Worm (Caenorhabditis elegans) whole organism, L1 larva: ENCODE data around the gene C23G10.1.

Experiments used
- ceh-82 ChIP-seq, 3 experiments: fragments of 150-350 bp in 1 of 3; sonication (generic microtip) in 2 of 3; optimal IDR thresholded peaks; 2 replicates each; lab custom pipeline; 2014 to 2017; ENCODE audit warnings: missing biosample characterization in 3 of 3, missing genetic modification characterization in 3 of 3
- dpl-1 ChIP-seq, 3 experiments: fragments of 150-350 bp in 2 of 3; sonication (generic microtip) in 1 of 3; optimal IDR thresholded peaks; 2 replicates each; lab custom pipeline; 2014 to 2017; ENCODE audit warnings: missing biosample characterization in 3 of 3, missing genetic modification characterization in 3 of 3, missing genetic modification reagents in 3 of 3
- elt-3 ChIP-seq, 6 experiments: fragments of 150-350 bp in 1 of 6; sonication (generic microtip); optimal IDR thresholded peaks; 2 replicates each; lab custom pipeline; 2017 to 2018; ENCODE audit warnings: missing biosample characterization in 6 of 6, missing genetic modification characterization in 6 of 6, inconsistent platforms in 1 of 6
- fkh-10 ChIP-seq: sonication (generic microtip); optimal IDR thresholded peaks from 2 replicates; lab custom pipeline; 2017; ENCODE audit warnings: missing biosample characterization, missing genetic modification reagents, missing genetic modification characterization
- fos-1 ChIP-seq: fragments of 150-350 bp; optimal IDR thresholded peaks from 2 replicates; lab custom pipeline; 2014; ENCODE audit warnings: missing biosample characterization, missing genetic modification characterization
- hlh-17 ChIP-seq: fragments of 200-800 bp; sonication (Bioruptor generic); optimal IDR thresholded peaks from 2 replicates; lab custom pipeline; 2018; ENCODE audit warnings: missing genetic modification characterization, mild to moderate bottlenecking, missing compliant biosample characterization, moderate library complexity, borderline replicate concordance
- nhr-20 ChIP-seq: sonication (generic microtip); optimal IDR thresholded peaks from 2 replicates; lab custom pipeline; 2016; ENCODE audit warnings: mild to moderate bottlenecking, missing genetic modification characterization, missing compliant biosample characterization
- nhr-237 ChIP-seq: fragments of 150-350 bp; optimal IDR thresholded peaks from 2 replicates; lab custom pipeline; 2014; ENCODE audit warnings: missing biosample characterization, missing genetic modification characterization
- nhr-76 ChIP-seq: sonication (generic microtip); optimal IDR thresholded peaks from 2 replicates; lab custom pipeline; 2017; ENCODE audit warnings: missing biosample characterization, missing genetic modification characterization
- nhr-90 ChIP-seq: sonication (generic microtip); optimal IDR thresholded peaks from 2 replicates; lab custom pipeline; 2016; ENCODE audit warnings: mild to moderate bottlenecking, missing genetic modification characterization, missing compliant biosample characterization; ENCODE audit not compliant: poor library complexity
- skn-1 ChIP-seq: fragments of 150-350 bp; optimal IDR thresholded peaks from 2 replicates; lab custom pipeline; 2014; ENCODE audit warnings: missing biosample characterization, missing genetic modification characterization

DNA sequence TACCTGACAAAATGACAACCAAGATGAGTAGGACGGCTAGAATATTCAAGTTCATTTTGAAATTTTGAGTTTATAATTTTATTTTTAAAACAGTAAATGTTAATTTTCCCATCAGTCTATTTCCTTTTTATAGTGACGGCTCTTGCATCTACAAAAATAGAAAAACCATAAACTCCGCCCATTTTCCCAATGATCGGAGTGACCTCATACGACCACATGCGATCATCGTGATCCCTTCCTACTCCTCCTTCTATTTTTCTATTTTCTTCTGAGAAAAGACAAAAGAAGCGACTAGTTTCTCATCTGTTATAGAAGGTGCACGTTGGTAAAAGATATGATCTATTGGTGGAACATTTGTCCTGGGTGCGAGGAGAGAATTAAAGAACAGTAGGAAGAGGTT lies 6.4 kb downstream of the C23G10.1 start, which contains the start of gene C23G10.11:
- TF ChIP-seq fos-1 (tag; lab: Kevin White, UChicago): no peak
- TF ChIP-seq nhr-76 (tag; lab: Kevin White, UChicago): no peak
- no peak for TF ChIP-seq ceh-82 (tag; optimal IDR thresholded peaks at IDR 0.05; lab: Kevin White, UChicago)
- TF ChIP-seq elt-3 (tag; optimal IDR thresholded peaks at IDR 0.05; lab: Kevin White, UChicago): peak in 1 of 6 experiments; percentile 25
- TF ChIP-seq nhr-237 (tag; lab: Kevin White, UChicago): no peak
- no peak for TF ChIP-seq dpl-1 (GFP tag; optimal IDR thresholded peaks at IDR 0.05; lab: Kevin White, UChicago)
- TF ChIP-seq skn-1 (tag; lab: Kevin White, UChicago): no peak
- no peak for TF ChIP-seq nhr-20 (tag; lab: Kevin White, UChicago)
- no peak for TF ChIP-seq nhr-90 (tag; lab: Kevin White, UChicago)
- no peak for TF ChIP-seq hlh-17 (GFP tag; lab: Kevin White, UChicago)
- no peak for TF ChIP-seq fkh-10 (GFP tag; lab: Kevin White, UChicago)
